Fruit fly (Drosophila melanogaster): Measurements from ENCODE around the gene bchs.

DNA sequence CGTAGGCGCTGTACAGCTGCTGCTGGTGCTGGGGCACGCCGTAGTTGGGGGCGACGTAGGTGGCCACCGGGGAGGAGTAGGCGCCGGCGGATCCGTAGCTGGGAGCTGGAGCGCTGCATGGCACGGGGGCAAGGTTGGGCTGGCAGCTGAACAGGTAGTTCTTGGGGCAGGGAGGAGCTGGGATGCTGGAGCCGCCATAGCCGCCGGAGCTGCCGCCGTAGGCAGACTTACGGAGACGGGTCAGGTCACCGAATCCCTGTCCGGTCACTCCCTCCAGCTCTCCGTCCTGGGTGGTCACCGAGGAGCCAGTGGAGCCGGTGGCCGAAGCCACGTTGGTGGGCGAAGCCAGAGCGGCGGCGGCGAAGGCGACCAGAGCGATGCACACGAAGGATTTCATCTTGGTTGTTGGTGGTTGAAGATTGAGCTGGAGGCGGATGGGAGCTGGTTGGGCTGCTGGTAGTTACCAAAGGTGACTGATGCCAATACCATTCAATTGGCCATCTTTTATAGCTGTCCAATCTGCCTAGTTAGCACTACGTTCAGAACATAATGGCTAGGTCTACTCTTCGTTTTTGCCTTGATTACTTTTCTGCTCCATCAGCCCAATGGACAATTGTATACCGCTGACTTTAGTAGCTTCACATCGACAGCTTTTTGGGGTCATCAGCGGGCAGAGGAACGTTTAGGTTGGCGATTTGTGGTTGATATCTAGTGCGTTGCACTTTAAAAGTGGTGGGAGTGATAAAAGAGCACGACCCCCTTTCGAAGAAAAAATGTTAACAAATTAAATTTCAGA lies 53.1 kb downstream of the bchs start, which contains the start of gene Vm26Aa:
- no peak for TF ChIP-seq CG34367 (tag; optimal IDR thresholded peaks at IDR 0.05)
- TF ChIP-seq CG14655 (GFP tag; optimal IDR thresholded peaks at IDR 0.05) = no peak
- TF ChIP-seq CG15710 (tag; optimal IDR thresholded peaks at IDR 0.05) = no peak
- TF ChIP-seq CG10348 (GFP tag; IDR thresholded peaks at IDR 0.05) = no peak
- TF ChIP-seq EcR (GFP tag; optimal IDR thresholded peaks at IDR 0.05) = no peak
- TF ChIP-seq CG32121 (GFP tag; IDR thresholded peaks at IDR 0.05) = no peak
- TF ChIP-seq Pif1B (GFP tag; optimal IDR thresholded peaks at IDR 0.05) = no peak
- no peak for TF ChIP-seq rn (GFP tag; IDR thresholded peaks at IDR 0.05)
- TF ChIP-seq gl (tag; optimal IDR thresholded peaks at IDR 0.05) = no peak
- no peak for TF ChIP-seq Pif1A (GFP tag; optimal IDR thresholded peaks at IDR 0.05)
- TF ChIP-seq CG4496 (GFP tag; IDR thresholded peaks at IDR 0.05) = no peak
- no peak for TF ChIP-seq CG8159 (tag; optimal IDR thresholded peaks at IDR 0.05)
- TF ChIP-seq CG17806 (tag; optimal IDR thresholded peaks at IDR 0.05) = no peak
